Fruit fly (Drosophila melanogaster): ENCODE data around the gene CG9396.

dm6 chr3R:9594839-9595238 lies 23.4 kb upstream of the CG9396 start:
- TF ChIP-seq CG8478 (optimal IDR thresholded peaks at IDR 0.05) (no peak), CTCF (optimal IDR thresholded peaks at IDR 0.05) (no peak)

Data from S2 (cell line).